Fruit fly (Drosophila melanogaster) whole organism, embryonic: Measurements from ENCODE around the gene Tim9b.

Source experiments
- Ada2b ChIP-seq: fragments of 200-800 bp; sonication (Bioruptor generic); IDR thresholded peaks from 2 replicates; pipeline ENCODE4 v1.3.6; 2022; ENCODE audit warnings: missing biosample characterization, missing genetic modification characterization
- B-H1 ChIP-seq: fragments of 200-800 bp; sonication (Bioruptor generic); IDR thresholded peaks from 3 replicates; pipeline ENCODE4 v1.3.6; 2022; ENCODE audit warnings: missing biosample characterization, missing genetic modification characterization
- CG10147 ChIP-seq: fragments of 200-800 bp; sonication (Bioruptor generic); optimal IDR thresholded peaks from 2 replicates; lab custom pipeline; 2019; ENCODE audit warnings: missing biosample characterization, mild to moderate bottlenecking, missing genetic modification characterization, moderate library complexity
- CG10959 ChIP-seq: fragments of 200-800 bp; sonication (Bioruptor generic); IDR thresholded peaks from 2 replicates; pipeline ENCODE4 v1.3.6; 2022; ENCODE audit warnings: missing biosample characterization, missing genetic modification characterization
- CG12236 ChIP-seq: fragments of 200-800 bp; sonication (Bioruptor generic); optimal IDR thresholded peaks from 2 replicates; lab custom pipeline; 2016; ENCODE audit warnings: missing biosample characterization, missing genetic modification characterization
- CG13296 ChIP-seq: fragments of 200-800 bp; sonication (Bioruptor generic); optimal IDR thresholded peaks from 3 replicates; lab custom pipeline; 2018; ENCODE audit warnings: missing biosample characterization, mild to moderate bottlenecking, missing genetic modification characterization
- CG13624 ChIP-seq: fragments of 200-800 bp; sonication (Bioruptor generic); optimal IDR thresholded peaks from 2 replicates; lab custom pipeline; 2016; ENCODE audit warnings: missing biosample characterization, missing genetic modification characterization
- CG2202 ChIP-seq: fragments of 200-800 bp; sonication (Bioruptor generic); optimal IDR thresholded peaks from 2 replicates; lab custom pipeline; 2018; ENCODE audit warnings: missing biosample characterization, mild to moderate bottlenecking, missing genetic modification characterization
- CG3281 ChIP-seq: fragments of 200-800 bp; sonication (Bioruptor generic); optimal IDR thresholded peaks from 3 replicates; lab custom pipeline; 2017; ENCODE audit warnings: missing biosample characterization, mild to moderate bottlenecking, missing genetic modification characterization
- CG33213 ChIP-seq: fragments of 200-800 bp; sonication (Bioruptor generic); optimal IDR thresholded peaks from 3 replicates; lab custom pipeline; 2016; ENCODE audit warnings: missing biosample characterization, missing genetic modification characterization
- CG34376 ChIP-seq: fragments of 200-800 bp; sonication (Bioruptor generic); optimal IDR thresholded peaks from 2 replicates; lab custom pipeline; 2018; ENCODE audit warnings: missing biosample characterization, mild to moderate bottlenecking, missing genetic modification characterization
- CG4360 ChIP-seq: fragments of 200-800 bp; sonication (Bioruptor generic); IDR thresholded peaks from 2 replicates; pipeline ENCODE4 v1.3.6; 2022; ENCODE audit warnings: missing biosample characterization, missing genetic modification characterization
- CG5180 ChIP-seq: fragments of 200-800 bp; sonication (Bioruptor generic); optimal IDR thresholded peaks from 3 replicates; lab custom pipeline; 2017; ENCODE audit warnings: missing biosample characterization, missing genetic modification characterization, mild to moderate bottlenecking, moderate library complexity, missing genetic modification reagents
- CG6254 ChIP-seq: fragments of 200-800 bp; sonication (Bioruptor generic); optimal IDR thresholded peaks from 3 replicates; lab custom pipeline; 2017; ENCODE audit warnings: mild to moderate bottlenecking, missing biosample characterization, missing genetic modification reagents, missing genetic modification characterization
- CG8281 ChIP-seq: fragments of 200-800 bp; sonication (Bioruptor generic); optimal IDR thresholded peaks from 2 replicates; lab custom pipeline; 2018; ENCODE audit warnings: missing biosample characterization, mild to moderate bottlenecking, missing genetic modification characterization, moderate library complexity
- CG8290 ChIP-seq, 3 experiments: fragments of 200-800 bp; sonication (Bioruptor generic); optimal IDR thresholded peaks; 2 replicates each; lab custom pipeline; 2016 to 2019; ENCODE audit warnings: missing biosample characterization in 3 of 3, missing genetic modification characterization in 3 of 3, mild to moderate bottlenecking in 2 of 3, moderate library complexity in 1 of 3
- CG9437 ChIP-seq: fragments of 200-800 bp; sonication (Bioruptor generic); optimal IDR thresholded peaks from 2 replicates; lab custom pipeline; 2018; ENCODE audit warnings: missing biosample characterization, mild to moderate bottlenecking, missing genetic modification characterization
- Camta ChIP-seq: fragments of 200-800 bp; sonication (Bioruptor generic); optimal IDR thresholded peaks from 2 replicates; lab custom pipeline; 2016; ENCODE audit warnings: missing biosample characterization, missing genetic modification characterization
- Dbx ChIP-seq: fragments of 200-800 bp; sonication (Bioruptor generic); IDR thresholded peaks from 3 replicates; pipeline ENCODE4 v1.3.6; 2022; ENCODE audit warnings: missing biosample characterization, missing genetic modification characterization
- Eip74EF ChIP-seq, 2 experiments: fragments of 200-800 bp in 1 of 2; fragments of >200 bp in 1 of 2; sonication (Bioruptor generic) in 1 of 2; optimal IDR thresholded peaks; 2 replicates each; lab custom pipeline; 2017 to 2019; ENCODE audit warnings: missing biosample characterization in 2 of 2, missing genetic modification characterization in 2 of 2, mild to moderate bottlenecking in 1 of 2, moderate library complexity in 1 of 2
- Fer3 ChIP-seq: fragments of 200-800 bp; sonication (Bioruptor generic); optimal IDR thresholded peaks from 2 replicates; lab custom pipeline; 2018; ENCODE audit warnings: missing biosample characterization, mild to moderate bottlenecking, missing genetic modification characterization, moderate library complexity
- Hand ChIP-seq: fragments of 200-800 bp; sonication (Bioruptor generic); optimal IDR thresholded peaks from 2 replicates; lab custom pipeline; 2017; ENCODE audit warnings: mild to moderate bottlenecking, missing biosample characterization, missing genetic modification reagents, missing genetic modification characterization
- Hmr ChIP-seq: fragments of 200-800 bp; sonication (Bioruptor generic); optimal IDR thresholded peaks from 3 replicates; lab custom pipeline; 2017; ENCODE audit warnings: mild to moderate bottlenecking, missing biosample characterization, missing genetic modification reagents, missing genetic modification characterization
- Hr51 ChIP-seq, 2 experiments: fragments of 200-800 bp; sonication (Bioruptor generic); optimal IDR thresholded peaks; 2 replicates in 1 of 2; 3 replicates in 1 of 2; lab custom pipeline; 2016 to 2018; ENCODE audit warnings: missing biosample characterization in 2 of 2, missing genetic modification characterization in 2 of 2, mild to moderate bottlenecking in 1 of 2, moderate library complexity in 1 of 2
- Lhr ChIP-seq: fragments of 200-800 bp; sonication (Bioruptor generic); optimal IDR thresholded peaks from 3 replicates; lab custom pipeline; 2017; ENCODE audit warnings: mild to moderate bottlenecking, missing biosample characterization, missing genetic modification reagents, missing genetic modification characterization
- MESR4 ChIP-seq: fragments of 200-800 bp; sonication (Bioruptor generic); optimal IDR thresholded peaks from 2 replicates; lab custom pipeline; 2018; ENCODE audit warnings: missing biosample characterization, mild to moderate bottlenecking, missing genetic modification characterization, moderate library complexity
- Optix ChIP-seq: fragments of 200-800 bp; sonication (Bioruptor generic); IDR thresholded peaks from 3 replicates; pipeline ENCODE4 v1.3.6; 2022; ENCODE audit warnings: missing biosample characterization, missing genetic modification characterization
- PHDP ChIP-seq: fragments of 200-800 bp; sonication (Bioruptor generic); optimal IDR thresholded peaks from 3 replicates; lab custom pipeline; 2018; ENCODE audit warnings: missing biosample characterization, mild to moderate bottlenecking, missing genetic modification characterization, moderate library complexity
- Ravus ChIP-seq: fragments of 200-800 bp; sonication (Bioruptor generic); IDR thresholded peaks from 2 replicates; pipeline ENCODE4 v1.3.6; 2022; ENCODE audit warnings: missing biosample characterization, missing genetic modification characterization
- Scr ChIP-seq: fragments of 200-800 bp; sonication (Bioruptor generic); IDR thresholded peaks from 2 replicates; pipeline ENCODE4 v1.3.6; 2022; ENCODE audit warnings: missing biosample characterization, missing genetic modification characterization; ENCODE audit not compliant: partially characterized antibody
- Xbp1 ChIP-seq: fragments of 200-800 bp; sonication (Bioruptor generic); optimal IDR thresholded peaks from 3 replicates; lab custom pipeline; 2016; ENCODE audit warnings: missing biosample characterization, mild to moderate bottlenecking, missing genetic modification characterization
- ara ChIP-seq: fragments of 200-800 bp; sonication (Bioruptor generic); IDR thresholded peaks from 2 replicates; pipeline ENCODE4 v1.3.6; 2022; ENCODE audit warnings: missing biosample characterization, missing genetic modification characterization
- bowl ChIP-seq: fragments of 200-800 bp; sonication (Bioruptor generic); IDR thresholded peaks from 2 replicates; pipeline ENCODE4 v1.3.6; 2022; ENCODE audit warnings: missing biosample characterization, missing genetic modification characterization
- cad ChIP-seq: fragments of >200 bp; optimal IDR thresholded peaks from 2 replicates; lab custom pipeline; 2017; ENCODE audit warnings: missing biosample characterization, missing genetic modification characterization
- chif ChIP-seq, 2 experiments: fragments of 200-800 bp; sonication (Bioruptor generic); optimal IDR thresholded peaks; 3 replicates each; lab custom pipeline; 2016; ENCODE audit warnings: missing biosample characterization in 2 of 2, missing genetic modification characterization in 2 of 2
- chinmo ChIP-seq: fragments of 200-800 bp; sonication (Bioruptor generic); IDR thresholded peaks from 4 replicates; pipeline ENCODE4 v1.3.6; 2022; ENCODE audit warnings: missing biosample characterization, missing genetic modification characterization; ENCODE audit not compliant: partially characterized antibody
- danr ChIP-seq: fragments of 200-800 bp; sonication (Bioruptor generic); IDR thresholded peaks from 2 replicates; pipeline ENCODE4 v1.3.6; 2022; ENCODE audit warnings: missing biosample characterization, missing genetic modification characterization
- en ChIP-seq: fragments of 200-800 bp; sonication (Bioruptor generic); optimal IDR thresholded peaks from 2 replicates; lab custom pipeline; 2016; ENCODE audit warnings: missing biosample characterization, missing genetic modification characterization
- ewg ChIP-seq: fragments of 200-800 bp; sonication (Bioruptor generic); optimal IDR thresholded peaks from 3 replicates; lab custom pipeline; 2017; ENCODE audit warnings: mild to moderate bottlenecking, missing biosample characterization, missing genetic modification reagents, missing genetic modification characterization
- ftz-f1 ChIP-seq: fragments of 200-800 bp; sonication (Bioruptor generic); optimal IDR thresholded peaks from 2 replicates; lab custom pipeline; 2016; ENCODE audit warnings: missing biosample characterization, missing genetic modification characterization
- gfzf ChIP-seq: fragments of 200-800 bp; sonication (Bioruptor generic); optimal IDR thresholded peaks from 2 replicates; lab custom pipeline; 2016; ENCODE audit warnings: missing biosample characterization, mild to moderate bottlenecking, missing genetic modification characterization, moderate library complexity
- hth ChIP-seq: fragments of >200 bp; optimal IDR thresholded peaks from 2 replicates; lab custom pipeline; 2017; ENCODE audit warnings: inconsistent platforms
- inv ChIP-seq: fragments of 200-800 bp; sonication (Bioruptor generic); IDR thresholded peaks from 2 replicates; pipeline ENCODE4 v1.3.6; 2022; ENCODE audit warnings: missing biosample characterization, missing genetic modification characterization; ENCODE audit not compliant: partially characterized antibody
- kni ChIP-seq: fragments of 200-800 bp; sonication (Bioruptor generic); optimal IDR thresholded peaks from 3 replicates; lab custom pipeline; 2017; ENCODE audit warnings: mild to moderate bottlenecking, missing biosample characterization, missing genetic modification reagents, missing genetic modification characterization
- lilli ChIP-seq: fragments of 200-800 bp; sonication (Bioruptor generic); optimal IDR thresholded peaks from 3 replicates; lab custom pipeline; 2016; ENCODE audit warnings: missing biosample characterization, missing genetic modification characterization
- pb ChIP-seq: fragments of 200-800 bp; sonication (Bioruptor generic); optimal IDR thresholded peaks from 3 replicates; lab custom pipeline; 2016; ENCODE audit warnings: missing biosample characterization, missing genetic modification characterization
- scrt ChIP-seq: fragments of 200-800 bp; sonication (Bioruptor generic); optimal IDR thresholded peaks from 2 replicates; lab custom pipeline; 2018; ENCODE audit warnings: missing biosample characterization, mild to moderate bottlenecking, missing genetic modification characterization, moderate library complexity
- tap ChIP-seq: fragments of 200-800 bp; optimal IDR thresholded peaks from 3 replicates; lab custom pipeline; 2019; ENCODE audit warnings: missing biosample characterization, mild to moderate bottlenecking, missing genetic modification characterization, moderate library complexity
- toy ChIP-seq: fragments of 200-800 bp; sonication (Bioruptor generic); IDR thresholded peaks from 2 replicates; pipeline ENCODE4 v1.3.6; 2022; ENCODE audit warnings: missing biosample characterization, missing genetic modification characterization
- usp ChIP-seq: fragments of >200 bp; optimal IDR thresholded peaks from 2 replicates; lab custom pipeline; 2017; ENCODE audit warnings: missing biosample characterization, missing genetic modification characterization

Tim9b gene

dm6 chrX:19604997-19605396 is 13.3 kb downstream of the Tim9b start, which contains the start of gene CG14207 (continued):
- TF ChIP-seq tap (tag; lab: Kevin White, UChicago) (no peak), CG6254 (GFP tag; lab: Kevin White, UChicago) (no peak), lilli (GFP tag; lab: Kevin White, UChicago) (no peak), CG33213 (GFP tag; lab: Kevin White, UChicago) (no peak), ara (GFP tag; lab: Robert Waterston, UW) (no peak), scrt (peak; percentile 37), PHDP (peak; percentile 1), kni (no peak), Fer3 (tag; lab: Kevin White, UChicago) (peak; percentile 36), CG2202 (tag; lab: Kevin White, UChicago) (no peak), CG8281 (no peak), CG13624 (peak; percentile 56), Hr51 (GFP tag; optimal IDR thresholded peaks at IDR 0.05; lab: Kevin White, UChicago) (no peak), Xbp1 (GFP tag; lab: Kevin White, UChicago) (no peak), Hmr (GFP tag; lab: Kevin White, UChicago) (peak; percentile 32), CG10147 (GFP tag; lab: Kevin White, UChicago) (no peak), usp (GFP tag; lab: Kevin White, UChicago) (no peak), CG12236 (GFP tag; lab: Kevin White, UChicago) (no peak), danr (GFP tag; lab: Robert Waterston, UW) (no peak), B-H1 (GFP tag; lab: Robert Waterston, UW) (no peak), pb (GFP tag; lab: Kevin White, UChicago) (no peak), Optix (GFP tag; lab: Robert Waterston, UW) (no peak), gfzf (peak; percentile 3), Ada2b (no peak), Eip74EF (GFP tag; optimal IDR thresholded peaks at IDR 0.05; lab: Kevin White, UChicago) (no peak), toy (GFP tag; lab: Robert Waterston, UW) (no peak), CG9437 (GFP tag; lab: Kevin White, UChicago) (no peak), chif (GFP tag; optimal IDR thresholded peaks at IDR 0.05; lab: Kevin White, UChicago) (no peak), CG4360 (GFP tag; lab: Robert Waterston, UW) (no peak), inv (GFP tag; lab: Robert Waterston, UW) (peak; percentile 32; the same call in 1 of the 2 replicates), Hand (peak; percentile 48), chinmo (GFP tag; lab: Robert Waterston, UW) (peak; percentile 84; the same call in 2 of the 4 replicates), MESR4 (GFP tag; lab: Kevin White, UChicago) (peak; percentile 22), CG13296 (GFP tag; lab: Kevin White, UChicago) (peak; percentile 40), Camta (GFP tag; lab: Kevin White, UChicago) (no peak), hth (lab: Kevin White, UChicago) (no peak), cad (GFP tag; lab: Kevin White, UChicago) (no peak), Lhr (GFP tag; lab: Kevin White, UChicago) (no peak), CG34376 (GFP tag; lab: Kevin White, UChicago) (peak; percentile 43), CG8290 (GFP tag; optimal IDR thresholded peaks at IDR 0.05; lab: Kevin White, UChicago) (no peak), CG8290 (tag; optimal IDR thresholded peaks at IDR 0.05; lab: Kevin White, UChicago) (peak in 1 of 2 experiments; percentile 63), bowl (GFP tag; lab: Robert Waterston, UW) (no peak), Ravus (no peak), CG10959 (GFP tag; lab: Robert Waterston, UW) (no peak), CG5180 (GFP tag; lab: Kevin White, UChicago) (peak; percentile 12), ftz-f1 (GFP tag; lab: Kevin White, UChicago) (no peak), ewg (GFP tag; lab: Kevin White, UChicago) (peak; percentile 40), Dbx (GFP tag; lab: Robert Waterston, UW) (peak; percentile 50; the same call in 2 of the 3 replicates), en (GFP tag; lab: Kevin White, UChicago) (no peak), Scr (peak; percentile 67), CG3281 (GFP tag; lab: Kevin White, UChicago) (no peak)
